Fruit fly (Drosophila melanogaster) whole organism, embryonic: ENCODE results near the gene acj6.

ENCODE experiments used
- CG10654 ChIP-seq: fragments of 200-800 bp; sonication (Bioruptor generic); optimal IDR thresholded peaks from 2 replicates; lab custom pipeline; 2016; ENCODE audit warnings: missing biosample characterization, missing genetic modification characterization
- CG11560 ChIP-seq: fragments of 200-800 bp; sonication (Bioruptor generic); IDR thresholded peaks from 3 replicates; pipeline ENCODE4 v1.3.6; 2022; ENCODE audit warnings: missing biosample characterization, missing genetic modification characterization
- CG12391 ChIP-seq: fragments of 200-800 bp; sonication (Bioruptor generic); optimal IDR thresholded peaks from 3 replicates; lab custom pipeline; 2018; ENCODE audit warnings: missing biosample characterization, mild to moderate bottlenecking, missing genetic modification characterization, moderate library complexity
- CG14014 ChIP-seq: fragments of 200-800 bp; sonication (Bioruptor generic); IDR thresholded peaks from 2 replicates; pipeline ENCODE4 v1.3.6; 2022; ENCODE audit warnings: missing biosample characterization, missing genetic modification characterization
- CG15011 ChIP-seq: fragments of 200-800 bp; sonication (Bioruptor generic); optimal IDR thresholded peaks from 3 replicates; lab custom pipeline; 2018; ENCODE audit warnings: missing biosample characterization, mild to moderate bottlenecking, missing genetic modification characterization
- CG15073 ChIP-seq: fragments of 200-800 bp; sonication (Bioruptor generic); optimal IDR thresholded peaks from 2 replicates; lab custom pipeline; 2016; ENCODE audit warnings: missing biosample characterization, missing genetic modification characterization
- CG17802 ChIP-seq: fragments of 200-800 bp; sonication (Bioruptor generic); optimal IDR thresholded peaks from 2 replicates; lab custom pipeline; 2018; ENCODE audit warnings: missing biosample characterization, mild to moderate bottlenecking, missing genetic modification characterization, moderate library complexity
- CG18599 ChIP-seq: fragments of 200-800 bp; sonication (Bioruptor generic); optimal IDR thresholded peaks from 3 replicates; lab custom pipeline; 2017; ENCODE audit warnings: missing biosample characterization, missing genetic modification characterization, mild to moderate bottlenecking, moderate library complexity, missing genetic modification reagents
- CG30403 ChIP-seq: fragments of 200-800 bp; sonication (Bioruptor generic); optimal IDR thresholded peaks from 3 replicates; lab custom pipeline; 2016; ENCODE audit warnings: missing biosample characterization, missing genetic modification characterization
- CG32772 ChIP-seq: fragments of 200-800 bp; sonication (Bioruptor generic); IDR thresholded peaks from 2 replicates; pipeline ENCODE4 v1.3.6; 2022; ENCODE audit warnings: missing biosample characterization, missing genetic modification characterization
- CG3407 ChIP-seq: fragments of 200-800 bp; sonication (Bioruptor generic); optimal IDR thresholded peaks from 2 replicates; lab custom pipeline; 2018; ENCODE audit warnings: missing biosample characterization, mild to moderate bottlenecking, missing genetic modification characterization
- CG3726 ChIP-seq: fragments of 200-800 bp; sonication (Bioruptor generic); IDR thresholded peaks from 3 replicates; pipeline ENCODE4, ENCODE4 v1.3.6; 2022; ENCODE audit warnings: missing biosample characterization, missing genetic modification characterization
- CG6765 ChIP-seq: fragments of 200-800 bp; sonication (Bioruptor generic); optimal IDR thresholded peaks from 3 replicates; lab custom pipeline; 2017; ENCODE audit warnings: missing biosample characterization, mild to moderate bottlenecking, missing genetic modification characterization
- CG7928 ChIP-seq: fragments of 200-800 bp; sonication (Bioruptor generic); optimal IDR thresholded peaks from 2 replicates; lab custom pipeline; 2017; ENCODE audit warnings: missing biosample characterization, mild to moderate bottlenecking, missing genetic modification characterization
- CG7963 ChIP-seq: fragments of 200-800 bp; sonication (Bioruptor generic); IDR thresholded peaks from 3 replicates; pipeline ENCODE4 v1.3.6; 2022; ENCODE audit warnings: missing biosample characterization, missing genetic modification characterization; ENCODE audit not compliant: partially characterized antibody
- CG8089 ChIP-seq: fragments of 200-800 bp; sonication (Bioruptor generic); optimal IDR thresholded peaks from 3 replicates; lab custom pipeline; 2016; ENCODE audit warnings: missing biosample characterization, missing genetic modification characterization
- CG8359 ChIP-seq: fragments of 200-800 bp; sonication (Bioruptor generic); optimal IDR thresholded peaks from 2 replicates; lab custom pipeline; 2017; ENCODE audit warnings: missing biosample characterization, mild to moderate bottlenecking, missing genetic modification characterization, borderline replicate concordance
- CG8765 ChIP-seq: fragments of 200-800 bp; sonication (Bioruptor generic); IDR thresholded peaks from 2 replicates; pipeline ENCODE4 v1.3.6; 2022; ENCODE audit warnings: missing biosample characterization, missing genetic modification characterization
- CG8924 ChIP-seq: fragments of 200-800 bp; optimal IDR thresholded peaks from 3 replicates; lab custom pipeline; 2019; ENCODE audit warnings: missing biosample characterization, mild to moderate bottlenecking, missing genetic modification characterization, moderate library complexity
- CHES-1-like ChIP-seq: fragments of 200-800 bp; sonication (Bioruptor generic); optimal IDR thresholded peaks from 2 replicates; lab custom pipeline; 2016; ENCODE audit warnings: missing biosample characterization, missing genetic modification characterization
- CTCF ChIP-seq: fragments of 200-800 bp; sonication (Bioruptor generic); optimal IDR thresholded peaks from 2 replicates; lab custom pipeline; 2017; ENCODE audit warnings: missing biosample characterization, mild to moderate bottlenecking, missing genetic modification characterization, moderate library complexity
- Dref ChIP-seq: fragments of 200-800 bp; sonication (Bioruptor generic); IDR thresholded peaks from 2 replicates; pipeline ENCODE4 v1.3.6; 2022; ENCODE audit warnings: missing biosample characterization, missing genetic modification characterization
- Drgx ChIP-seq: fragments of 200-800 bp; sonication (Bioruptor generic); IDR thresholded peaks from 2 replicates; pipeline ENCODE4 v1.3.6; 2022; ENCODE audit warnings: missing biosample characterization, missing genetic modification characterization
- HmgD ChIP-seq: fragments of 200-800 bp; sonication (Bioruptor generic); optimal IDR thresholded peaks from 3 replicates; lab custom pipeline; 2016; ENCODE audit warnings: missing biosample characterization, missing genetic modification characterization
- Hmr ChIP-seq: fragments of 200-800 bp; sonication (Bioruptor generic); optimal IDR thresholded peaks from 3 replicates; lab custom pipeline; 2017; ENCODE audit warnings: mild to moderate bottlenecking, missing biosample characterization, missing genetic modification reagents, missing genetic modification characterization
- Hr78 ChIP-seq, 2 experiments: fragments of 200-800 bp in 1 of 2; fragments of >200 bp in 1 of 2; sonication (Bioruptor generic) in 1 of 2; optimal IDR thresholded peaks; 2 replicates each; lab custom pipeline; 2017 to 2019; ENCODE audit warnings: missing biosample characterization in 2 of 2, missing genetic modification characterization in 2 of 2, mild to moderate bottlenecking in 1 of 2, moderate library complexity in 1 of 2
- Mrtf ChIP-seq: fragments of 200-800 bp; sonication (Bioruptor generic); IDR thresholded peaks from 3 replicates; pipeline ENCODE4 v1.3.6; 2022; ENCODE audit warnings: missing biosample characterization, missing genetic modification characterization
- PHDP ChIP-seq: fragments of 200-800 bp; sonication (Bioruptor generic); optimal IDR thresholded peaks from 3 replicates; lab custom pipeline; 2018; ENCODE audit warnings: missing biosample characterization, mild to moderate bottlenecking, missing genetic modification characterization, moderate library complexity
- Sox102F ChIP-seq: fragments of 200-800 bp; sonication (Bioruptor generic); optimal IDR thresholded peaks from 2 replicates; lab custom pipeline; 2018; ENCODE audit warnings: missing biosample characterization, mild to moderate bottlenecking, missing genetic modification characterization, moderate library complexity
- Spps ChIP-seq: fragments of 200-800 bp; sonication (Bioruptor generic); optimal IDR thresholded peaks from 2 replicates; lab custom pipeline; 2018; ENCODE audit warnings: missing biosample characterization, mild to moderate bottlenecking, missing genetic modification characterization
- Usf ChIP-seq: fragments of 200-800 bp; sonication (Bioruptor generic); optimal IDR thresholded peaks from 2 replicates; lab custom pipeline; 2017; ENCODE audit warnings: missing genotype, missing biosample characterization, missing genetic modification characterization
- Xrp1 ChIP-seq: fragments of 200-800 bp; sonication (Bioruptor generic); IDR thresholded peaks from 2 replicates; pipeline ENCODE4 v1.3.6; 2022; ENCODE audit warnings: missing biosample characterization, missing genetic modification characterization
- az2 ChIP-seq: fragments of 200-800 bp; sonication (Bioruptor generic); optimal IDR thresholded peaks from 3 replicates; lab custom pipeline; 2016; ENCODE audit warnings: missing biosample characterization, missing genetic modification characterization
- bowl ChIP-seq: fragments of 200-800 bp; sonication (Bioruptor generic); IDR thresholded peaks from 2 replicates; pipeline ENCODE4 v1.3.6; 2022; ENCODE audit warnings: missing biosample characterization, missing genetic modification characterization
- cas ChIP-seq: fragments of 200-800 bp; sonication (Bioruptor generic); IDR thresholded peaks from 2 replicates; pipeline ENCODE4 v1.3.6; 2022; ENCODE audit warnings: missing biosample characterization, missing genetic modification characterization
- caup ChIP-seq: fragments of 200-800 bp; sonication (Bioruptor generic); optimal IDR thresholded peaks from 3 replicates; lab custom pipeline; 2017; ENCODE audit warnings: missing biosample characterization, mild to moderate bottlenecking, missing genetic modification characterization, moderate library complexity; ENCODE audit not compliant: severe bottlenecking
- dan ChIP-seq: fragments of 200-800 bp; sonication (Bioruptor generic); IDR thresholded peaks from 2 replicates; pipeline ENCODE4 v1.3.6; 2022; ENCODE audit warnings: missing biosample characterization, missing genetic modification characterization
- disco-r ChIP-seq: fragments of 200-800 bp; sonication (Bioruptor generic); optimal IDR thresholded peaks from 2 replicates; lab custom pipeline; 2016; ENCODE audit warnings: missing biosample characterization, missing genetic modification characterization
- dm ChIP-seq: fragments of 200-800 bp; sonication (Bioruptor generic); optimal IDR thresholded peaks from 3 replicates; lab custom pipeline; 2016; ENCODE audit warnings: missing biosample characterization, missing genetic modification characterization
- ems ChIP-seq: fragments of 200-800 bp; sonication (Bioruptor generic); optimal IDR thresholded peaks from 3 replicates; lab custom pipeline; 2016; ENCODE audit warnings: missing biosample characterization, missing genetic modification characterization
- exex ChIP-seq: fragments of 200-800 bp; sonication (Bioruptor generic); optimal IDR thresholded peaks from 4 replicates; lab custom pipeline; 2018; ENCODE audit warnings: missing biosample characterization, mild to moderate bottlenecking, missing genetic modification characterization, moderate library complexity
- ftz-f1 ChIP-seq: fragments of 200-800 bp; sonication (Bioruptor generic); optimal IDR thresholded peaks from 2 replicates; lab custom pipeline; 2016; ENCODE audit warnings: missing biosample characterization, missing genetic modification characterization
- lov ChIP-seq, 2 experiments: fragments of 200-800 bp in 1 of 2; fragments of >200 bp in 1 of 2; sonication (Bioruptor generic) in 1 of 2; IDR thresholded peaks in 1 of 2; optimal IDR thresholded peaks in 1 of 2; 2 replicates in 1 of 2; 3 replicates in 1 of 2; pipeline versions ENCODE4 v1.3.6 to Lab custom; 2017 to 2022; ENCODE audit warnings: missing biosample characterization in 1 of 2, missing genetic modification characterization in 1 of 2
- mam ChIP-seq: fragments of 200-800 bp; sonication (Bioruptor generic); optimal IDR thresholded peaks from 3 replicates; lab custom pipeline; 2016; ENCODE audit warnings: missing biosample characterization, missing genetic modification characterization
- pita ChIP-seq: fragments of 200-800 bp; sonication (Bioruptor generic); optimal IDR thresholded peaks from 2 replicates; lab custom pipeline; 2017; ENCODE audit warnings: missing biosample characterization, mild to moderate bottlenecking, missing genetic modification characterization
- rib ChIP-seq: fragments of 200-800 bp; sonication (Bioruptor generic); IDR thresholded peaks from 2 replicates; pipeline ENCODE4 v1.3.6; 2022; ENCODE audit warnings: missing biosample characterization, missing genetic modification characterization
- ro ChIP-seq: fragments of 200-800 bp; sonication (Bioruptor generic); IDR thresholded peaks from 2 replicates; pipeline ENCODE4 v1.3.6; 2022; ENCODE audit warnings: missing biosample characterization, missing genetic modification characterization
- sc ChIP-seq, 3 experiments: fragments of >200 bp in 2 of 3; fragments of 200-800 bp in 1 of 3; sonication (Bioruptor generic) in 1 of 3; optimal IDR thresholded peaks; 2 replicates in 2 of 3; 3 replicates in 1 of 3; lab custom pipeline; 2017; ENCODE audit warnings: mild to moderate bottlenecking in 1 of 3, missing biosample characterization in 1 of 3, missing genetic modification characterization in 1 of 3, missing genetic modification reagents in 1 of 3
- schlank ChIP-seq: fragments of 200-800 bp; sonication (Bioruptor generic); optimal IDR thresholded peaks from 2 replicates; lab custom pipeline; 2018; ENCODE audit warnings: missing biosample characterization, mild to moderate bottlenecking, missing genetic modification characterization
- yki ChIP-seq: fragments of >200 bp; optimal IDR thresholded peaks from 3 replicates; lab custom pipeline; 2018
- zf30C ChIP-seq: fragments of 200-800 bp; sonication (Bioruptor generic); optimal IDR thresholded peaks from 3 replicates; lab custom pipeline; 2018; ENCODE audit warnings: missing biosample characterization, mild to moderate bottlenecking, missing genetic modification characterization

Gene acj6

DNA sequence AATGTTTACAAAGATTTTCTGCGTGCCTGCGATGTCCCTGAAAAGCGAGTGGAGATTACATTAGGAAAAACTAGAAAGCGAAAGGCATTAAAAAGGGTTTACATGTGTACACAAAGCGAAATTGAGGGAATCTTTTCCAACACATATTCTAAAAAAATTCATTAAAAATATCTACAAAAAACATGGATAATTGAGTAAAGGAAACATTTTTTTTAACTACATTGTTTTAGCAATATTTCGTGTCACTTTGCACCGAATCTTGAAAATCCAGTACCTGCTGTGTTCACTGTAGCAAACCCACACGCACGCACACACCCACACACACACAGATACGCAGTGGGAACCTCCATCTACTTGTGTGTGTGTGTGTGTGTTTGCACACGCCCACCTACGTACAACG lies 74.7 kb downstream of the acj6 start (continued):
- TF ChIP-seq ro (GFP tag; lab: Robert Waterston, UW) = no peak
- no peak for TF ChIP-seq az2
- TF ChIP-seq CG15011 (GFP tag; lab: Kevin White, UChicago) = no peak
- no peak for TF ChIP-seq exex
- TF ChIP-seq caup (GFP tag; lab: Kevin White, UChicago) = peak; percentile 27
- no peak for TF ChIP-seq dm (GFP tag; lab: Kevin White, UChicago)
- no peak for TF ChIP-seq CG17802 (tag; lab: Kevin White, UChicago)
- TF ChIP-seq CG8359 = no peak
- no peak for TF ChIP-seq CG8765 (GFP tag; lab: Robert Waterston, UW)
- TF ChIP-seq CTCF (GFP tag; lab: Kevin White, UChicago) = no peak
- no peak for TF ChIP-seq CG7928 (GFP tag; lab: Kevin White, UChicago)
- peak; percentile 17 for TF ChIP-seq CG30403 (GFP tag; lab: Kevin White, UChicago)
- TF ChIP-seq CG3726 = no peak
- TF ChIP-seq Hr78 (GFP tag; optimal IDR thresholded peaks at IDR 0.05; lab: Kevin White, UChicago) = no peak
- no peak for TF ChIP-seq ftz-f1 (GFP tag; lab: Kevin White, UChicago)
- TF ChIP-seq Usf = no peak
- peak; percentile 79 for TF ChIP-seq CG18599 (GFP tag; lab: Kevin White, UChicago)
- TF ChIP-seq Xrp1 (GFP tag; lab: Robert Waterston, UW) = no peak
- no peak for TF ChIP-seq Mrtf (GFP tag; lab: Robert Waterston, UW)
- TF ChIP-seq rib (GFP tag; lab: Robert Waterston, UW) = no peak
- no peak for TF ChIP-seq CG8924 (tag; lab: Kevin White, UChicago)
- peak; percentile 57 for TF ChIP-seq Hmr (GFP tag; lab: Kevin White, UChicago)
- TF ChIP-seq PHDP (tag; lab: Kevin White, UChicago) = peak; percentile 26
- no peak for TF ChIP-seq disco-r (GFP tag; lab: Kevin White, UChicago)
- TF ChIP-seq cas (GFP tag; lab: Robert Waterston, UW) = no peak
- TF ChIP-seq CG7963 (GFP tag; lab: Robert Waterston, UW) = no peak
- TF ChIP-seq dan (GFP tag; lab: Robert Waterston, UW) = no peak
- TF ChIP-seq CG32772 (GFP tag; lab: Robert Waterston, UW) = peak; percentile 15; the same call in 1 of the 2 replicates
- no peak for TF ChIP-seq CG6765
- 0 out of 2 replicates have a peak, but pooled peaks have one; percentile 21 for TF ChIP-seq CG14014 (GFP tag; lab: Robert Waterston, UW)
- no peak for TF ChIP-seq CG10654 (GFP tag; lab: Kevin White, UChicago)
- TF ChIP-seq CG15073 = no peak
- TF ChIP-seq Drgx (GFP tag; lab: Robert Waterston, UW) = no peak
- no peak for TF ChIP-seq sc (optimal IDR thresholded peaks at IDR 0.05; lab: Kevin White, UChicago)
- no peak for TF ChIP-seq sc (GFP tag; optimal IDR thresholded peaks at IDR 0.05; lab: Kevin White, UChicago)
- no peak for TF ChIP-seq CG8089 (GFP tag; lab: Kevin White, UChicago)
- no peak for TF ChIP-seq lov (optimal IDR thresholded peaks at IDR 0.05; lab: Kevin White, UChicago)
- TF ChIP-seq lov (GFP tag; IDR thresholded peaks at IDR 0.05; lab: Robert Waterston, UW) = no peak
- TF ChIP-seq HmgD (GFP tag; lab: Kevin White, UChicago) = no peak
- TF ChIP-seq mam (GFP tag; lab: Kevin White, UChicago) = peak; percentile 37
- peak; percentile 38 for TF ChIP-seq Sox102F (GFP tag; lab: Kevin White, UChicago)
- no peak for TF ChIP-seq CHES-1-like
- TF ChIP-seq Dref (GFP tag; lab: Robert Waterston, UW) = no peak
- TF ChIP-seq CG11560 (tag; lab: Robert Waterston, UW) = no peak
- TF ChIP-seq pita = no peak
- TF ChIP-seq zf30C = no peak
- no peak for TF ChIP-seq CG3407
- TF ChIP-seq CG12391 (tag; lab: Kevin White, UChicago) = no peak
- TF ChIP-seq schlank (tag; lab: Kevin White, UChicago) = no peak
- TF ChIP-seq Spps (tag; lab: Kevin White, UChicago) = no peak
- TF ChIP-seq ems (GFP tag; lab: Kevin White, UChicago) = no peak
- no peak for TF ChIP-seq yki (lab: Kevin White, UChicago)
- no peak for TF ChIP-seq bowl (GFP tag; lab: Robert Waterston, UW)
